Worm (Caenorhabditis elegans) whole organism, young adult: ENCODE measurements around the gene sgcb-1.

Source experiments
- B0019.2 ChIP-seq: fragments of 200-800 bp; sonication (Bioruptor generic); conservative IDR thresholded peaks from 2 replicates; pipeline ENCODE4 v1.3.6; 2022; ENCODE audit warnings: missing genetic modification reagents, missing genetic modification characterization, missing compliant biosample characterization
- B0261.1 ChIP-seq: sonication (generic microtip); optimal IDR thresholded peaks from 2 replicates; lab custom pipeline; 2016; ENCODE audit warnings: mild to moderate bottlenecking, missing genetic modification characterization, moderate library complexity, missing compliant biosample characterization
- F23B12.7 ChIP-seq: sonication (generic microtip); optimal IDR thresholded peaks from 2 replicates; lab custom pipeline; 2017; ENCODE audit warnings: missing genetic modification characterization, mild to moderate bottlenecking, missing compliant biosample characterization, antibody characterized with exemption, moderate library complexity; ENCODE audit not compliant: insufficient read depth
- F49E8.2 ChIP-seq: sonication (generic microtip); optimal IDR thresholded peaks from 3 replicates; lab custom pipeline; 2017; ENCODE audit warnings: missing genetic modification characterization, mild to moderate bottlenecking, missing compliant biosample characterization, antibody characterized with exemption, moderate library complexity; ENCODE audit not compliant: insufficient read depth
- K11D2.4 ChIP-seq: fragments of 200-800 bp; sonication (Bioruptor generic); IDR thresholded peaks from 2 replicates; pipeline ENCODE4 v1.3.6; 2022; ENCODE audit warnings: missing genetic modification reagents, missing genetic modification characterization, missing compliant biosample characterization
- T07F8.4 ChIP-seq: sonication (generic microtip); optimal IDR thresholded peaks from 2 replicates; lab custom pipeline; 2016; ENCODE audit warnings: mild to moderate bottlenecking, missing genetic modification characterization, moderate library complexity, missing compliant biosample characterization
- T26A5.8 ChIP-seq: sonication (generic microtip); optimal IDR thresholded peaks from 2 replicates; lab custom pipeline; 2016; ENCODE audit warnings: missing genetic modification characterization, missing compliant biosample characterization
- Y53F4B.3 ChIP-seq: fragments of 200-800 bp; sonication (Bioruptor generic); IDR thresholded peaks from 2 replicates; pipeline ENCODE4 v1.3.6; 2022; ENCODE audit warnings: missing genetic modification reagents, missing genetic modification characterization, missing compliant biosample characterization
- Y79H2A.3 ChIP-seq: fragments of 200-800 bp; sonication (Bioruptor generic); conservative IDR thresholded peaks from 2 replicates; pipeline ENCODE4 v1.3.6; 2022; ENCODE audit warnings: missing genetic modification reagents, missing genetic modification characterization, missing compliant biosample characterization
- Y95B8A.8 ChIP-seq: fragments of 200-800 bp; sonication (Bioruptor generic); IDR thresholded peaks from 2 replicates; pipeline ENCODE4 v1.3.6; 2022; ENCODE audit warnings: missing genetic modification reagents, missing genetic modification characterization, missing compliant biosample characterization
- atf-7 ChIP-seq: sonication (generic microtip); optimal IDR thresholded peaks from 2 replicates; lab custom pipeline; 2017; ENCODE audit warnings: mild to moderate bottlenecking, missing genetic modification characterization, missing compliant biosample characterization
- bed-1 ChIP-seq: fragments of 200-800 bp; sonication (Bioruptor generic); IDR thresholded peaks from 2 replicates; pipeline ENCODE4 v1.3.6; 2022; ENCODE audit warnings: missing genetic modification reagents, missing genetic modification characterization, missing compliant biosample characterization
- ccch-3 ChIP-seq: fragments of 200-800 bp; sonication (Bioruptor generic); optimal IDR thresholded peaks from 2 replicates; lab custom pipeline; 2018; ENCODE audit warnings: mild to moderate bottlenecking, missing genetic modification characterization, missing compliant biosample characterization
- ceh-27 ChIP-seq: fragments of 200-800 bp; sonication (Bioruptor generic); optimal IDR thresholded peaks from 2 replicates; lab custom pipeline; 2018; ENCODE audit warnings: mild to moderate bottlenecking, missing genetic modification characterization, moderate library complexity, missing compliant biosample characterization
- ceh-58 ChIP-seq: fragments of 200-800 bp; sonication (Bioruptor generic); IDR thresholded peaks from 2 replicates; pipeline ENCODE4 v1.3.6; 2022; ENCODE audit warnings: missing genetic modification characterization, missing compliant biosample characterization
- die-1 ChIP-seq: sonication (generic microtip); optimal IDR thresholded peaks from 2 replicates; lab custom pipeline; 2016; ENCODE audit warnings: missing genotype, mild to moderate bottlenecking, missing genetic modification characterization, missing compliant biosample characterization
- dox-1 ChIP-seq: fragments of 200-800 bp; sonication (Bioruptor generic); IDR thresholded peaks from 2 replicates; pipeline ENCODE4 v1.3.6; 2022; ENCODE audit warnings: missing genetic modification reagents, missing genetic modification characterization, missing compliant biosample characterization
- dpff-1 ChIP-seq: sonication (generic microtip); optimal IDR thresholded peaks from 2 replicates; lab custom pipeline; 2017; ENCODE audit warnings: mild to moderate bottlenecking, missing genetic modification characterization, missing compliant biosample characterization
- dpl-1 ChIP-seq: fragments of 150-350 bp; optimal IDR thresholded peaks from 2 replicates; lab custom pipeline; 2014; ENCODE audit warnings: missing biosample characterization, missing genetic modification reagents, missing genetic modification characterization
- ekl-4 ChIP-seq: fragments of 200-800 bp; sonication (Bioruptor generic); IDR thresholded peaks from 2 replicates; pipeline ENCODE4 v1.3.6; 2022; ENCODE audit warnings: missing genetic modification reagents, missing genetic modification characterization, missing compliant biosample characterization
- ets-4 ChIP-seq: fragments of 200-800 bp; sonication (Bioruptor generic); optimal IDR thresholded peaks from 2 replicates; lab custom pipeline; 2018; ENCODE audit warnings: mild to moderate bottlenecking, missing genetic modification characterization, missing compliant biosample characterization
- gei-17 ChIP-seq: fragments of 200-800 bp; sonication (Bioruptor generic); optimal IDR thresholded peaks from 2 replicates; lab custom pipeline; 2018; ENCODE audit warnings: mild to moderate bottlenecking, missing genetic modification characterization, missing compliant biosample characterization
- him-1 ChIP-seq: sonication (generic microtip); optimal IDR thresholded peaks from 2 replicates; lab custom pipeline; 2016; ENCODE audit warnings: missing genotype, missing genetic modification reagents, missing genetic modification characterization, missing compliant biosample characterization
- hlh-26 ChIP-seq: fragments of 200-800 bp; sonication (Bioruptor generic); conservative IDR thresholded peaks from 2 replicates; pipeline ENCODE4 v1.3.6; 2022; ENCODE audit warnings: missing genetic modification reagents, missing genetic modification characterization, missing compliant biosample characterization
- hsf-1 ChIP-seq: fragments of 200-800 bp; sonication (Bioruptor generic); IDR thresholded peaks from 2 replicates; pipeline ENCODE4 v1.3.6; 2022; ENCODE audit warnings: missing genetic modification reagents, missing genetic modification characterization, missing compliant biosample characterization
- lir-1 ChIP-seq: fragments of 200-800 bp; sonication (Bioruptor generic); conservative IDR thresholded peaks from 2 replicates; pipeline ENCODE4 v1.3.6; 2022; ENCODE audit warnings: missing genetic modification reagents, missing genetic modification characterization, missing compliant biosample characterization
- nhr-90 ChIP-seq: sonication (generic microtip); optimal IDR thresholded peaks from 2 replicates; lab custom pipeline; 2016; ENCODE audit warnings: missing genotype, mild to moderate bottlenecking, missing genetic modification characterization, missing compliant biosample characterization
- rec-8 ChIP-seq, 2 experiments: sonication (generic microtip); optimal IDR thresholded peaks; 2 replicates each; lab custom pipeline; 2016; ENCODE audit warnings: mild to moderate bottlenecking in 2 of 2, missing genetic modification characterization in 2 of 2, missing genetic modification reagents in 2 of 2, missing genotype in 2 of 2, missing biosample characterization in 1 of 2, missing compliant biosample characterization in 1 of 2, moderate library complexity in 1 of 2
- repo-1 ChIP-seq: sonication (generic microtip); optimal IDR thresholded peaks from 2 replicates; lab custom pipeline; 2017; ENCODE audit warnings: mild to moderate bottlenecking, missing genetic modification characterization, missing compliant biosample characterization
- rpc-1 ChIP-seq, 2 experiments: fragments of 150-350 bp in 1 of 2; sonication (generic microtip) in 1 of 2; optimal IDR thresholded peaks; 2 replicates each; lab custom pipeline; 2014 to 2018; ENCODE audit warnings: missing biosample characterization in 1 of 2, missing genetic modification characterization in 1 of 2, missing genetic modification reagents in 1 of 2, missing genotype in 1 of 2
- sea-2 ChIP-seq: fragments of 200-800 bp; sonication (Bioruptor generic); IDR thresholded peaks from 2 replicates; pipeline ENCODE4 v1.3.6; 2022; ENCODE audit warnings: missing genetic modification characterization, missing compliant biosample characterization
- snpc-3.4 ChIP-seq: sonication (generic microtip); optimal IDR thresholded peaks from 2 replicates; lab custom pipeline; 2017; ENCODE audit warnings: missing genetic modification characterization, mild to moderate bottlenecking, missing compliant biosample characterization, antibody characterized with exemption, moderate library complexity, missing genotype, missing genetic modification reagents
- unc-62 ChIP-seq: fragments of 150-350 bp; optimal IDR thresholded peaks from 2 replicates; lab custom pipeline; 2014; ENCODE audit warnings: missing biosample characterization, missing genetic modification reagents, missing genetic modification characterization
- xnd-1 ChIP-seq: sonication (generic microtip); optimal IDR thresholded peaks from 2 replicates; lab custom pipeline; 2016; ENCODE audit warnings: missing genotype, missing genetic modification reagents, missing genetic modification characterization, missing compliant biosample characterization
- ztf-28 ChIP-seq: fragments of 200-800 bp; sonication (Bioruptor generic); IDR thresholded peaks from 2 replicates; pipeline ENCODE4 v1.3.6; 2022; ENCODE audit warnings: missing genetic modification reagents, missing genetic modification characterization, missing compliant biosample characterization

sgcb-1 gene

ce11 chrII:296911-297440 lies 29.1 kb upstream of the sgcb-1 start, which contains the start of the genes clec-117 and B0432.1:
clec-117 (minus strand) TSS chrII:297011.
B0432.1 (plus strand) TSS chrII:297390.
- no peak for TF ChIP-seq B0261.1
- TF ChIP-seq dpl-1 = no peak
- no peak for TF ChIP-seq unc-62 (GFP tag; lab: Kevin White, UChicago)
- TF ChIP-seq ccch-3 = no peak
- no peak for TF ChIP-seq ztf-28 (GFP tag; lab: Robert Waterston, UW)
- TF ChIP-seq rpc-1 (optimal IDR thresholded peaks at IDR 0.05; lab: Kevin White, UChicago) = no peak
- no peak for TF ChIP-seq rpc-1 (tag; optimal IDR thresholded peaks at IDR 0.05; lab: Kevin White, UChicago)
- TF ChIP-seq K11D2.4 (GFP tag; lab: Robert Waterston, UW) = no peak
- TF ChIP-seq snpc-3.4 = no peak
- TF ChIP-seq Y95B8A.8 = no peak
- TF ChIP-seq gei-17 (GFP tag; lab: Kevin White, UChicago) = no peak
- no peak for TF ChIP-seq lir-1 (GFP tag; lab: Robert Waterston, UW)
- TF ChIP-seq Y79H2A.3 (GFP tag; lab: Robert Waterston, UW) = no peak
- no peak for TF ChIP-seq sea-2 (GFP tag; lab: Robert Waterston, UW)
- TF ChIP-seq ceh-58 (GFP tag; lab: Robert Waterston, UW) = no peak
- no peak for TF ChIP-seq nhr-90 (tag; lab: Kevin White, UChicago)
- TF ChIP-seq hlh-26 (GFP tag; lab: Robert Waterston, UW) = no peak
- no peak for TF ChIP-seq ceh-27
- no peak for TF ChIP-seq rec-8 (tag; optimal IDR thresholded peaks at IDR 0.05; lab: Kevin White, UChicago)
- TF ChIP-seq die-1 (tag; lab: Kevin White, UChicago) = no peak

ce11 chrII:299684-300083 lies 26.4 kb upstream of the sgcb-1 start, which contains the start of gene K01A2.6:
K01A2.6 (plus strand) TSS chrII:299984.
- TF ChIP-seq K11D2.4 (GFP tag; lab: Robert Waterston, UW) (no peak), ekl-4 (GFP tag; lab: Robert Waterston, UW) (no peak), T07F8.4 (tag; lab: Kevin White, UChicago) (no peak), Y53F4B.3 (GFP tag; lab: Robert Waterston, UW) (no peak), xnd-1 (tag; lab: Kevin White, UChicago) (no peak), dpff-1 (tag; lab: Kevin White, UChicago) (no peak), F23B12.7 (tag; lab: Kevin White, UChicago) (no peak), bed-1 (no peak), him-1 (tag; lab: Kevin White, UChicago) (no peak), dox-1 (no peak), ets-4 (GFP tag; lab: Kevin White, UChicago) (no peak), T26A5.8 (tag; lab: Kevin White, UChicago) (no peak), lir-1 (GFP tag; lab: Robert Waterston, UW) (no peak)

- TF ChIP-seq hsf-1 (GFP tag; lab: Robert Waterston, UW) (peak; percentile 85), repo-1 (tag; lab: Kevin White, UChicago) (no peak), rpc-1 (optimal IDR thresholded peaks at IDR 0.05; lab: Kevin White, UChicago) (peak; percentile 51), rpc-1 (tag; optimal IDR thresholded peaks at IDR 0.05; lab: Kevin White, UChicago) (no peak), F49E8.2 (no peak), atf-7 (tag; lab: Kevin White, UChicago) (no peak), snpc-3.4 (no peak), dox-1 (no peak), ceh-27 (no peak), B0019.2 (no peak)
These were observed 24.9 kb upstream of the sgcb-1 start, which contains the start of gene K01A2.5 for ce11 chrII:300977-301772. K01A2.5 (plus strand) TSS chrII:301273.
